Worm (Caenorhabditis elegans): Measurements from ENCODE around the gene T04A8.7.

T04A8.7 gene

DNA sequence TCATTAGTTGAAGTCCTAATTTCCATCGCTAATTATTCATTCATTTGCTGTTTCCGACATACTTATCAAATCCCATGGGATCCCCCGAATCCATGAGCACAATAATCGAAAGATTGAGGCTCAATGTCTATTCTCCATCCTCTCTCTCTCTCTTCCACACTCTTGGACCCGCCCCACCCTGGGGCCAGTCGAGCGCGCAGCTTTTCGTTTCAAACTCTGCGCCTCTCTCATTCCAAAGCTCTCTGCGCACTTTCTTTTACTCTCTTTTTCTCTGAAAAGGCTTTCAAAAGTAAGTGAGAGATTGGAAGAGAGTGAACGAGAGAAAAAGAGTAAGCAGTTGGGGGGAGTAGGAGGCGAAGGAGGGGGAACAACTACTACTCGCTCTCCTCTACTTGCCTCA, 26.6 kb downstream of the T04A8.7 start, which contains the start of gene acy-1:
acy-1 (plus strand) TSS at position 346 of the 400 bp plus-strand sequence.
- TF ChIP-seq ceh-82 (tag; optimal IDR thresholded peaks at IDR 0.05) (no peak), unc-39 (tag; optimal IDR thresholded peaks at IDR 0.05) (no peak), zag-1 (tag; optimal IDR thresholded peaks at IDR 0.05) (no peak), nhr-67 (tag; optimal IDR thresholded peaks at IDR 0.05) (no peak), hmg-11 (tag; optimal IDR thresholded peaks at IDR 0.05) (peak; percentile 93), fkh-10 (GFP tag; optimal IDR thresholded peaks at IDR 0.05) (peak; percentile 23), fkh-2 (tag; optimal IDR thresholded peaks at IDR 0.05) (no peak), eor-1 (tag; optimal IDR thresholded peaks at IDR 0.05) (no peak), ama-1 (optimal IDR thresholded peaks at IDR 0.05) (no peak), pqm-1 (tag; optimal IDR thresholded peaks at IDR 0.05) (no peak), elt-3 (tag; optimal IDR thresholded peaks at IDR 0.05) (no peak), nhr-12 (tag; optimal IDR thresholded peaks at IDR 0.05) (no peak), nfya-1 (tag; optimal IDR thresholded peaks at IDR 0.05; ENCODE audit: insufficient read depth) (peak; percentile 93), pha-4 (tag; optimal IDR thresholded peaks at IDR 0.05) (peak; percentile 78), mml-1 (tag; optimal IDR thresholded peaks at IDR 0.05) (no peak), elt-1 (tag; optimal IDR thresholded peaks at IDR 0.05) (peak; percentile 46), ztf-11 (tag; optimal IDR thresholded peaks at IDR 0.05) (no peak), nhr-237 (tag; optimal IDR thresholded peaks at IDR 0.05) (no peak), jun-1 (tag; optimal IDR thresholded peaks at IDR 0.05) (no peak), nhr-11 (tag; optimal IDR thresholded peaks at IDR 0.05) (peak; percentile 59), elt-2 (tag; optimal IDR thresholded peaks at IDR 0.05) (no peak), ceh-16 (tag; optimal IDR thresholded peaks at IDR 0.05) (no peak), egl-27 (tag; optimal IDR thresholded peaks at IDR 0.05) (no peak), daf-12 (tag; optimal IDR thresholded peaks at IDR 0.05) (no peak), nhr-23 (tag; optimal IDR thresholded peaks at IDR 0.05) (peak; percentile 48), fos-1 (tag; optimal IDR thresholded peaks at IDR 0.05) (no peak), nhr-76 (tag; optimal IDR thresholded peaks at IDR 0.05) (no peak), nhr-77 (tag; optimal IDR thresholded peaks at IDR 0.05) (no peak), nhr-28 (tag; optimal IDR thresholded peaks at IDR 0.05) (no peak), skn-1 (tag; optimal IDR thresholded peaks at IDR 0.05) (no peak), ztf-4 (tag; optimal IDR thresholded peaks at IDR 0.05) (no peak), nhr-43 (tag; optimal IDR thresholded peaks at IDR 0.05; ENCODE audit: poor library complexity, severe bottlenecking) (no peak), mdl-1 (tag; optimal IDR thresholded peaks at IDR 0.05) (no peak), tbx-2 (tag; optimal IDR thresholded peaks at IDR 0.05) (peak; percentile 21), snpc-4 (tag; optimal IDR thresholded peaks at IDR 0.05) (peak; percentile 51), ZK546.5 (tag; optimal IDR thresholded peaks at IDR 0.05) (no peak), lin-15B (tag; optimal IDR thresholded peaks at IDR 0.05) (peak; percentile 79), ceh-28 (tag; optimal IDR thresholded peaks at IDR 0.05) (peak; percentile 1), ceh-9 (tag; optimal IDR thresholded peaks at IDR 0.05) (no peak), unc-62 (GFP tag; optimal IDR thresholded peaks at IDR 0.05) (peak; percentile 7), nhr-25 (tag; optimal IDR thresholded peaks at IDR 0.05) (no peak), egl-5 (tag; optimal IDR thresholded peaks at IDR 0.05) (peak; percentile 91), R02D3.7 (tag; optimal IDR thresholded peaks at IDR 0.05) (peak; percentile 8), aly-2 (tag; optimal IDR thresholded peaks at IDR 0.05) (no peak), lin-39 (tag; optimal IDR thresholded peaks at IDR 0.05) (peak; percentile 91), lsy-12 (tag; optimal IDR thresholded peaks at IDR 0.05) (no peak), sea-2 (GFP tag; optimal IDR thresholded peaks at IDR 0.05) (no peak)

DNA sequence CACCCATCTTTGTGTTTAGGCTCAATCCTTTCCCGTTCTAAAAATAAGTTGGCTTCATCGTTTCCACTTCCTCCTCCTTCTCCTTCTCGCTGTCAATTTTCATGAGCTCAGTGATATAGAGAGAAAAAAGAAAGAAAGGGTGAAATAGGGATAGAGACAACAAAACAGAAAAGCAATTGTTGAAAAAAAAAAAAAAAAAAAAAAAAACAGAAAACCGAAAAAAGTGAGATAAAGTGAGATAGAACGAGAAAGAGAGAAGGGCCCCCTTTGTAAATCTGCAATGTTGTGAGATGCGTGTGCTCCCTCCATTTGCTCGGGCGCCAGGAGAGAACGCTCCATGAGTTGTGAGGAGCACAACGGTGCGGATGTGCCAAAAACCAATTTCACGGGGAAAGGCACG, 28.8 kb downstream of the T04A8.7 start:
- no peak for TF ChIP-seq nhr-23 (tag; optimal IDR thresholded peaks at IDR 0.05)
- no peak for TF ChIP-seq nhr-237 (tag; optimal IDR thresholded peaks at IDR 0.05)
- TF ChIP-seq nfya-1 (tag; optimal IDR thresholded peaks at IDR 0.05; ENCODE audit: insufficient read depth), result peak; percentile 50
- TF ChIP-seq nhr-12 (tag; optimal IDR thresholded peaks at IDR 0.05), result no peak
- TF ChIP-seq egl-5 (tag; optimal IDR thresholded peaks at IDR 0.05), result peak; percentile 33
- TF ChIP-seq elt-1 (tag; optimal IDR thresholded peaks at IDR 0.05), result no peak
- TF ChIP-seq fkh-10 (GFP tag; optimal IDR thresholded peaks at IDR 0.05), result peak; percentile 24
- TF ChIP-seq lin-39 (tag; optimal IDR thresholded peaks at IDR 0.05), result peak; percentile 6
- no peak for TF ChIP-seq lsy-12 (tag; optimal IDR thresholded peaks at IDR 0.05)
